Fruit fly (Drosophila melanogaster) whole organism, adult: Measurements from ENCODE around the gene CG14435.

Experiments used
- CG11617 ChIP-seq: fragments of 200-800 bp; sonication (Bioruptor generic); optimal IDR thresholded peaks from 2 replicates; lab custom pipeline; 2017; ENCODE audit warnings: mild to moderate bottlenecking, missing biosample characterization, missing genetic modification reagents, missing genetic modification characterization
- CG14711 ChIP-seq: fragments of 200-800 bp; sonication (Bioruptor generic); optimal IDR thresholded peaks from 2 replicates; lab custom pipeline; 2018; ENCODE audit warnings: missing biosample characterization, mild to moderate bottlenecking, missing genetic modification characterization, moderate library complexity
- CG5204 ChIP-seq: fragments of 200-800 bp; sonication (Bioruptor generic); optimal IDR thresholded peaks from 2 replicates; lab custom pipeline; 2016; ENCODE audit warnings: missing biosample characterization, missing genetic modification characterization
- Crg-1 ChIP-seq: fragments of 200-800 bp; sonication (Bioruptor generic); optimal IDR thresholded peaks from 2 replicates; lab custom pipeline; 2016; ENCODE audit warnings: missing biosample characterization, missing genetic modification characterization
- cnc ChIP-seq, 2 experiments: fragments of >200 bp; optimal IDR thresholded peaks; 2 replicates each; lab custom pipeline; 2017
- pad ChIP-seq: fragments of 200-800 bp; sonication (Bioruptor generic); optimal IDR thresholded peaks from 3 replicates; lab custom pipeline; 2017; ENCODE audit warnings: missing biosample characterization, missing genetic modification characterization, mild to moderate bottlenecking, moderate library complexity, missing genetic modification reagents
- tj ChIP-seq: fragments of 200-800 bp; sonication (Bioruptor generic); optimal IDR thresholded peaks from 3 replicates; lab custom pipeline; 2017; ENCODE audit warnings: missing biosample characterization, mild to moderate bottlenecking, missing genetic modification characterization, moderate library complexity
- toe ChIP-seq: fragments of 200-800 bp; sonication (Bioruptor generic); optimal IDR thresholded peaks from 2 replicates; lab custom pipeline; 2016; ENCODE audit warnings: missing biosample characterization, missing genetic modification characterization

- TF ChIP-seq CG5204 (GFP tag; lab: Kevin White, UChicago) (peak; percentile 72), tj (GFP tag; lab: Kevin White, UChicago) (peak; percentile 38), cnc (optimal IDR thresholded peaks at IDR 0.05; lab: Kevin White, UChicago) (no peak), toe (GFP tag; lab: Kevin White, UChicago) (peak; percentile 64), pad (GFP tag; lab: Kevin White, UChicago) (peak; percentile 84), Crg-1 (GFP tag; lab: Kevin White, UChicago) (peak; percentile 80), CG14711 (tag; lab: Kevin White, UChicago) (peak; percentile 81), CG11617 (GFP tag; lab: Kevin White, UChicago) (peak; percentile 71)
These were observed 39.0 kb downstream of the CG14435 start for dm6 chrX:6804485-6805295.
